Worm (Caenorhabditis elegans) whole organism, mixed stage, embryonic: ENCODE data around the gene kin-5.

Source experiments
- blmp-1 ChIP-seq: fragments of 150-350 bp; optimal IDR thresholded peaks from 2 replicates; lab custom pipeline; 2014; ENCODE audit warnings: missing biosample characterization, missing genetic modification characterization
- lsy-2 ChIP-seq: fragments of 150-350 bp; optimal IDR thresholded peaks from 2 replicates; lab custom pipeline; 2014; ENCODE audit warnings: missing biosample characterization, missing genetic modification characterization
- sptf-1 ChIP-seq: sonication (generic microtip); optimal IDR thresholded peaks from 2 replicates; lab custom pipeline; 2017; ENCODE audit warnings: mild to moderate bottlenecking, missing genetic modification characterization, moderate library complexity, missing compliant biosample characterization
- unc-62 ChIP-seq: fragments of 150-350 bp; optimal IDR thresholded peaks from 2 replicates; lab custom pipeline; 2014; ENCODE audit warnings: missing biosample characterization, missing genetic modification reagents, missing genetic modification characterization
- ztf-11 ChIP-seq: fragments of 150-350 bp; optimal IDR thresholded peaks from 2 replicates; lab custom pipeline; 2014; ENCODE audit warnings: missing biosample characterization, missing genetic modification characterization

- no peak for TF ChIP-seq unc-62 (GFP tag; lab: Kevin White, UChicago)
- no peak for TF ChIP-seq sptf-1 (tag; lab: Kevin White, UChicago)
- TF ChIP-seq ztf-11 (tag; lab: Kevin White, UChicago), result no peak
- TF ChIP-seq blmp-1 (tag; lab: Kevin White, UChicago), result no peak
- no peak for TF ChIP-seq lsy-2 (tag; lab: Kevin White, UChicago)
Measured at ce11 chrIV:9989416-9989815, 20.4 kb upstream of the kin-5 start.
